Worm (Caenorhabditis elegans) whole organism, L1 larva: ENCODE measurements around the gene sdz-32.
"Not testable (repeated sequence)": the region's sequence is repeated elsewhere in the genome, so short reads cannot be mapped to it uniquely, and the experiment has no call there.

Experiments
- C04F5.9 ChIP-seq: sonication (generic microtip); optimal IDR thresholded peaks from 2 replicates; lab custom pipeline; 2016; ENCODE audit warnings: missing genetic modification characterization, missing compliant biosample characterization
- C16A3.4 ChIP-seq: fragments of 150-350 bp; optimal IDR thresholded peaks from 2 replicates; lab custom pipeline; 2014; ENCODE audit warnings: missing biosample characterization, missing genetic modification characterization
- F16B12.6 ChIP-seq: fragments of 150-350 bp; optimal IDR thresholded peaks from 2 replicates; lab custom pipeline; 2014; ENCODE audit warnings: missing biosample characterization, missing genetic modification characterization
- Y116A8C.19 ChIP-seq: sonication (generic microtip); optimal IDR thresholded peaks from 2 replicates; lab custom pipeline; 2016; ENCODE audit warnings: missing compliant biosample characterization, missing genetic modification characterization, borderline replicate concordance
- alr-1 ChIP-seq: fragments of 200-800 bp; sonication (Bioruptor generic); optimal IDR thresholded peaks from 2 replicates; lab custom pipeline; 2018; ENCODE audit warnings: borderline replicate concordance, mild to moderate bottlenecking, missing genetic modification characterization, missing compliant biosample characterization
- blmp-1 ChIP-seq: fragments of 150-350 bp; optimal IDR thresholded peaks from 2 replicates; lab custom pipeline; 2014; ENCODE audit warnings: missing biosample characterization, missing genetic modification characterization
- ceh-8 ChIP-seq: fragments of 200-800 bp; sonication (Bioruptor generic); optimal IDR thresholded peaks from 2 replicates; lab custom pipeline; 2018; ENCODE audit warnings: mild to moderate bottlenecking, missing genetic modification characterization, moderate library complexity, missing compliant biosample characterization
- ceh-82 ChIP-seq, 3 experiments: fragments of 150-350 bp in 1 of 3; sonication (generic microtip) in 2 of 3; optimal IDR thresholded peaks; 2 replicates each; lab custom pipeline; 2014 to 2017; ENCODE audit warnings: missing biosample characterization in 3 of 3, missing genetic modification characterization in 3 of 3
- ces-1 ChIP-seq: fragments of 150-350 bp; optimal IDR thresholded peaks from 2 replicates; lab custom pipeline; 2014; ENCODE audit warnings: missing biosample characterization, missing genetic modification reagents, missing genetic modification characterization
- dpl-1 ChIP-seq, 3 experiments: fragments of 150-350 bp in 2 of 3; sonication (generic microtip) in 1 of 3; optimal IDR thresholded peaks; 2 replicates each; lab custom pipeline; 2014 to 2017; ENCODE audit warnings: missing biosample characterization in 3 of 3, missing genetic modification characterization in 3 of 3, missing genetic modification reagents in 3 of 3
- efl-3 ChIP-seq: fragments of 200-800 bp; sonication (Bioruptor generic); optimal IDR thresholded peaks from 2 replicates; lab custom pipeline; 2018; ENCODE audit warnings: mild to moderate bottlenecking, missing genetic modification characterization, missing compliant biosample characterization
- egl-27 ChIP-seq, 2 experiments: fragments of 150-350 bp in 1 of 2; sonication (generic microtip); optimal IDR thresholded peaks; 3 replicates each; lab custom pipeline; 2017 to 2018; ENCODE audit warnings: missing biosample characterization in 2 of 2, missing genetic modification characterization in 2 of 2, missing genetic modification reagents in 2 of 2
- elt-2 ChIP-seq: sonication (generic microtip); optimal IDR thresholded peaks from 2 replicates; lab custom pipeline; 2016; ENCODE audit warnings: missing genetic modification characterization, mild to moderate bottlenecking, inconsistent platforms, missing compliant biosample characterization, missing genetic modification reagents
- ets-5 ChIP-seq: fragments of 200-800 bp; sonication (Bioruptor generic); IDR thresholded peaks from 2 replicates; pipeline ENCODE4 v1.3.6; 2022; ENCODE audit warnings: missing genetic modification characterization, missing compliant biosample characterization
- fkh-4 ChIP-seq: sonication (generic microtip); optimal IDR thresholded peaks from 2 replicates; lab custom pipeline; 2016; ENCODE audit warnings: missing compliant biosample characterization, missing genetic modification characterization, borderline replicate concordance
- fos-1 ChIP-seq: fragments of 150-350 bp; optimal IDR thresholded peaks from 2 replicates; lab custom pipeline; 2014; ENCODE audit warnings: missing biosample characterization, missing genetic modification characterization
- irx-1 ChIP-seq: sonication (generic microtip); optimal IDR thresholded peaks from 2 replicates; lab custom pipeline; 2016; ENCODE audit warnings: missing genetic modification characterization, missing compliant biosample characterization
- jun-1 ChIP-seq: fragments of 150-350 bp; optimal IDR thresholded peaks from 2 replicates; lab custom pipeline; 2014; ENCODE audit warnings: missing biosample characterization, missing genetic modification reagents, missing genetic modification characterization
- lin-13 ChIP-seq: fragments of 150-350 bp; optimal IDR thresholded peaks from 2 replicates; lab custom pipeline; 2014; ENCODE audit warnings: missing biosample characterization, missing genetic modification reagents, missing genetic modification characterization
- lin-15B ChIP-seq: fragments of 150-350 bp; sonication (generic microtip); optimal IDR thresholded peaks from 3 replicates; lab custom pipeline; 2014; ENCODE audit warnings: missing biosample characterization, missing genetic modification characterization
- lin-39 ChIP-seq: fragments of 150-350 bp; optimal IDR thresholded peaks from 2 replicates; lab custom pipeline; 2014; ENCODE audit warnings: missing biosample characterization, missing genetic modification reagents, missing genetic modification characterization
- lsy-2 ChIP-seq, 2 experiments: fragments of 150-350 bp; optimal IDR thresholded peaks; 2 replicates each; lab custom pipeline; 2014; ENCODE audit warnings: missing biosample characterization in 2 of 2, missing genetic modification characterization in 2 of 2
- mdl-1 ChIP-seq, 2 experiments: fragments of 150-350 bp; optimal IDR thresholded peaks; 2 replicates each; lab custom pipeline; 2014 to 2017; ENCODE audit warnings: missing biosample characterization in 2 of 2, missing genetic modification characterization in 2 of 2, inconsistent platforms in 1 of 2
- mep-1 ChIP-seq: fragments of 150-350 bp; optimal IDR thresholded peaks from 2 replicates; lab custom pipeline; 2014; ENCODE audit warnings: missing biosample characterization, missing genetic modification characterization
- nhr-19 ChIP-seq: fragments of 200-800 bp; sonication (Bioruptor generic); conservative IDR thresholded peaks from 2 replicates; pipeline ENCODE4 v1.3.6; 2022; ENCODE audit warnings: missing genetic modification characterization, missing compliant biosample characterization
- nhr-20 ChIP-seq: sonication (generic microtip); optimal IDR thresholded peaks from 2 replicates; lab custom pipeline; 2016; ENCODE audit warnings: mild to moderate bottlenecking, missing genetic modification characterization, missing compliant biosample characterization
- nhr-28 ChIP-seq: fragments of 150-350 bp; optimal IDR thresholded peaks from 2 replicates; lab custom pipeline; 2014; ENCODE audit warnings: missing biosample characterization, missing genetic modification characterization
- nhr-71 ChIP-seq: sonication (generic microtip); optimal IDR thresholded peaks from 2 replicates; lab custom pipeline; 2016; ENCODE audit warnings: mild to moderate bottlenecking, missing genetic modification characterization, moderate library complexity, missing compliant biosample characterization
- nhr-76 ChIP-seq: sonication (generic microtip); optimal IDR thresholded peaks from 2 replicates; lab custom pipeline; 2017; ENCODE audit warnings: missing biosample characterization, missing genetic modification characterization
- nhr-84 ChIP-seq: sonication (generic microtip); optimal IDR thresholded peaks from 2 replicates; lab custom pipeline; 2017; ENCODE audit warnings: missing biosample characterization, missing genetic modification characterization
- nhr-90 ChIP-seq: sonication (generic microtip); optimal IDR thresholded peaks from 2 replicates; lab custom pipeline; 2016; ENCODE audit warnings: mild to moderate bottlenecking, missing genetic modification characterization, missing compliant biosample characterization; ENCODE audit not compliant: poor library complexity
- pax-3 ChIP-seq: fragments of 200-800 bp; sonication (Bioruptor generic); optimal IDR thresholded peaks from 2 replicates; lab custom pipeline; 2018; ENCODE audit warnings: mild to moderate bottlenecking, missing genetic modification characterization, moderate library complexity, missing compliant biosample characterization
- pqm-1 ChIP-seq: sonication (generic microtip); optimal IDR thresholded peaks from 3 replicates; lab custom pipeline; 2017; ENCODE audit warnings: missing biosample characterization, missing genetic modification characterization
- rnt-1 ChIP-seq: sonication (generic microtip); optimal IDR thresholded peaks from 2 replicates; lab custom pipeline; 2016; ENCODE audit warnings: mild to moderate bottlenecking, missing genetic modification characterization, moderate library complexity, missing compliant biosample characterization
- skn-1 ChIP-seq: fragments of 150-350 bp; optimal IDR thresholded peaks from 2 replicates; lab custom pipeline; 2014; ENCODE audit warnings: missing biosample characterization, missing genetic modification characterization
- snpc-4 ChIP-seq: fragments of 150-350 bp; optimal IDR thresholded peaks from 2 replicates; lab custom pipeline; 2014; ENCODE audit warnings: missing biosample characterization, missing genetic modification characterization
- snu-23 ChIP-seq: sonication (generic microtip); optimal IDR thresholded peaks from 2 replicates; lab custom pipeline; 2016; ENCODE audit warnings: missing genetic modification characterization, missing compliant biosample characterization
- sptf-1 ChIP-seq: fragments of 150-350 bp; optimal IDR thresholded peaks from 2 replicates; lab custom pipeline; 2014; ENCODE audit warnings: missing biosample characterization, missing genetic modification characterization
- sup-37 ChIP-seq: fragments of 200-800 bp; sonication (Bioruptor generic); optimal IDR thresholded peaks from 2 replicates; lab custom pipeline; 2018; ENCODE audit warnings: mild to moderate bottlenecking, missing genetic modification characterization, missing compliant biosample characterization
- swsn-7 ChIP-seq: sonication (generic microtip); optimal IDR thresholded peaks from 2 replicates; lab custom pipeline; 2016; ENCODE audit warnings: missing genetic modification characterization, missing compliant biosample characterization
- unc-62 ChIP-seq: fragments of 150-350 bp; optimal IDR thresholded peaks from 2 replicates; lab custom pipeline; 2014; ENCODE audit warnings: missing biosample characterization, missing genetic modification reagents, missing genetic modification characterization
- unc-86 ChIP-seq: sonication (generic microtip); optimal IDR thresholded peaks from 2 replicates; lab custom pipeline; 2016; ENCODE audit warnings: missing genetic modification characterization, missing compliant biosample characterization
- unc-98 ChIP-seq: fragments of 200-800 bp; sonication (Bioruptor generic); IDR thresholded peaks from 2 replicates; pipeline ENCODE4 v1.3.6; 2022; ENCODE audit warnings: missing genetic modification characterization, missing compliant biosample characterization
- vab-15 ChIP-seq: sonication (generic microtip); optimal IDR thresholded peaks from 2 replicates; lab custom pipeline; 2017; ENCODE audit warnings: missing genotype, mild to moderate bottlenecking, missing genetic modification characterization, missing compliant biosample characterization
- ztf-4 ChIP-seq: fragments of 150-350 bp; optimal IDR thresholded peaks from 2 replicates; lab custom pipeline; 2014; ENCODE audit warnings: missing biosample characterization, missing genetic modification characterization

sdz-32 gene

ce11 chrII:3482231-3482630 is 8.4 kb downstream of the sdz-32 start, which contains the start of gene smu-2 (continued):
- no peak for TF ChIP-seq blmp-1 (tag; lab: Kevin White, UChicago)
- no peak for TF ChIP-seq alr-1 (tag; lab: Kevin White, UChicago)
- TF ChIP-seq F16B12.6 (tag; lab: Kevin White, UChicago) = peak; percentile 53
- peak; percentile 82 for TF ChIP-seq fkh-4 (tag; lab: Kevin White, UChicago)
- peak; percentile 68 for TF ChIP-seq unc-98 (GFP tag; lab: Robert Waterston, UW)
- TF ChIP-seq vab-15 = peak; percentile 68
- no peak for TF ChIP-seq efl-3 (GFP tag; lab: Kevin White, UChicago)
- TF ChIP-seq lin-15B (tag; lab: Kevin White, UChicago) = peak; percentile 88
- TF ChIP-seq jun-1 (tag; lab: Kevin White, UChicago) = no peak
- TF ChIP-seq fos-1 (tag; lab: Kevin White, UChicago) = no peak
- TF ChIP-seq rnt-1 = peak; percentile 97
- TF ChIP-seq nhr-84 (tag; lab: Kevin White, UChicago) = no peak
- TF ChIP-seq unc-86 (tag; lab: Kevin White, UChicago) = peak; percentile 49
- peak; percentile 62 for TF ChIP-seq pax-3 (tag; lab: Kevin White, UChicago)
- TF ChIP-seq irx-1 (tag; lab: Kevin White, UChicago) = peak; percentile 82
- TF ChIP-seq mep-1 = peak; percentile 68
- peak; percentile 68 for TF ChIP-seq nhr-90 (tag; lab: Kevin White, UChicago)
- peak; percentile 67 for TF ChIP-seq C04F5.9
- TF ChIP-seq lsy-2 (tag; optimal IDR thresholded peaks at IDR 0.05; lab: Kevin White, UChicago) = peak; percentile 69 to 75
- TF ChIP-seq nhr-28 = no peak
- no peak for TF ChIP-seq sup-37
- peak; percentile 37 for TF ChIP-seq skn-1
- TF ChIP-seq ces-1 = peak; percentile 70
- TF ChIP-seq Y116A8C.19 (tag; lab: Kevin White, UChicago) = no peak
- no peak for TF ChIP-seq swsn-7 (tag; lab: Kevin White, UChicago)
- TF ChIP-seq C16A3.4 (tag; lab: Kevin White, UChicago) = peak; percentile 56
- peak; percentile 56 for TF ChIP-seq nhr-20 (tag; lab: Kevin White, UChicago)
- no peak for TF ChIP-seq ztf-4
- TF ChIP-seq nhr-76 (tag; lab: Kevin White, UChicago) = no peak
- TF ChIP-seq mdl-1 (tag; optimal IDR thresholded peaks at IDR 0.05; lab: Kevin White, UChicago) = no peak
- no peak for TF ChIP-seq nhr-71 (tag; lab: Kevin White, UChicago)
- no peak for TF ChIP-seq sptf-1 (tag; lab: Kevin White, UChicago)
- TF ChIP-seq lin-39 (tag; lab: Kevin White, UChicago) = peak; percentile 1
- peak; percentile 41 for TF ChIP-seq snpc-4
- peak; percentile 50 to 73 (median 64) for TF ChIP-seq dpl-1 (GFP tag; optimal IDR thresholded peaks at IDR 0.05; lab: Kevin White, UChicago)
- peak; percentile 24 to 81 (median 55) for TF ChIP-seq ceh-82 (tag; optimal IDR thresholded peaks at IDR 0.05; lab: Kevin White, UChicago)
- TF ChIP-seq ceh-8 = no peak
- no peak for TF ChIP-seq egl-27 (tag; optimal IDR thresholded peaks at IDR 0.05; lab: Kevin White, UChicago)
- TF ChIP-seq pqm-1 (tag; lab: Kevin White, UChicago) = no peak
- TF ChIP-seq nhr-19 (GFP tag; lab: Robert Waterston, UW) = peak; percentile 57
- peak; percentile 48 for TF ChIP-seq elt-2
- no peak for TF ChIP-seq unc-62 (GFP tag; lab: Kevin White, UChicago)
- peak; percentile 28 for TF ChIP-seq lin-13 (GFP tag; lab: Kevin White, UChicago)

ce11 chrII:3490797-3491196 is 17.0 kb downstream of the sdz-32 start, which contains the start of gene fbxb-112:
Gene fbxb-112, plus strand, starts transcription at chrII:3491097.
- TF ChIP-seq snu-23 (GFP tag; lab: Kevin White, UChicago); nhr-76 (tag; lab: Kevin White, UChicago); ets-5 (GFP tag; lab: Robert Waterston, UW): not testable (repeated sequence)
